Worm (Caenorhabditis elegans): ENCODE measurements around the gene F13A2.2.

- TF ChIP-seq snpc-4 (tag; optimal IDR thresholded peaks at IDR 0.05) (no peak), nhr-237 (tag; optimal IDR thresholded peaks at IDR 0.05) (no peak), pqm-1 (tag; optimal IDR thresholded peaks at IDR 0.05) (no peak)
Measured at ce11 chrV:4410643-4411042, 26.3 kb upstream of the F13A2.2 start, which contains the start of gene Y47D7A.3.
